Worm (Caenorhabditis elegans) whole organism, dauer: ENCODE data around the gene T10F2.2.

ENCODE experiments used
- unc-62 ChIP-seq: sonication (generic microtip); optimal IDR thresholded peaks from 2 replicates; lab custom pipeline; 2017; ENCODE audit warnings: missing biosample characterization, missing genetic modification reagents, missing genetic modification characterization

The T10F2.2 gene

DNA sequence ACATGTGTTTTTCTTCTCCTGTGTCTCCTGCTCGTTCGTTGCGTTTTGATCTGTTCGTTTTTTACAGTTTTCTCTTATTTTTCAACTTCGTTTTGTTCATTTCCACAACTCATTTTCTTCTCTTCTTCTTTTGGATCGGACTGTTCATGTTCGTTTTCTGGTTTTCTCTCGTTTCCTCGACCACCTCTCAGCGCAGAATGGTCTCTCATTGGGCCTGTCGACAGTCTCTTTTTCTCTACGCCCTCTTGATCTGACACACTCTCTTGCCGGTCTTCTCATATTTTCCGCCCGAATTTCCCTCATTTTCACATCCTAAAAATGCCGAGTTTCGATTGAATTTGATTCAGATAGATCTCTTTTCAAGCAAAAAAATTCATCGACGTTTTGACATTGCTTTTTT lies 16.5 kb upstream of the T10F2.2 start:
- no peak for TF ChIP-seq unc-62 (GFP tag; lab: Kevin White, UChicago)

DNA sequence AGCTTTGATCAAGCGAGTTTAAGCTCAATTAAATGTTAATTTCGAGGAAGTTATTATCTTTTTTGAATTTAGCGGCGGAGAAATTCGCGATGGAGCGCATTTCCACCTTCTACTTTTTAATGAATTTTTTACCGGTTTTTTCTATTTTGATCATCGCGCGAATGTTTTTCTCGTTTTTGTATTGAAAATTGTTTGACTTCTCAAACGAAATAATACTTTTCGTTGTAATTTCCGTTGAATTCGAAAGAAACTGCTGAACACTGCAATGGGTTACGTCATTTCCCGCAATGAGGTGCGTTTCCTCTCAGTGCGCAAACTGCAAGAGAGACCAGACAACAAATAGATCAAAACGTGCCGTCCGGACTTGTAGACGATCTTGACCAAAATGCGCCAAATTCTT lies 16.1 kb upstream of the T10F2.2 start:
- TF ChIP-seq unc-62 (GFP tag; lab: Kevin White, UChicago): no peak

DNA sequence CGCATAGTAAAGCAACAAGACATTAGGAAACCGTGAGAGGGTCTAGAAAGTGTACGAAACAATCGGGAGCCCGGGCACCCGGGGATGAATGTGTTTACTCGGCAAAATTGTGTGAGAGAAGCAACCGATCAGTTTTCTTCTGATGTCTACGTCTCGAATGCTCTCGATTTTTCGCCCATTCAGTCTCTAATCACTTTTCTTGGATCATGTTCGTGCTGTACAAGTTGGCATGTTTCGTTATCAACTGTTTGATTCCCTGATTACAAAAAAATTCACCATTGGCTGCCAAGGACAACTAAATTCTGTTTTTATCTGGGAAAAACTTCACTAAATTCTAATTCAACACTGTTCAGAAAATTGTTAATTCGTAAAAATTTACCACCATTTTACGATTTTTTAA lies 15.5 kb upstream of the T10F2.2 start:
- no peak for TF ChIP-seq unc-62 (GFP tag; lab: Kevin White, UChicago)

DNA sequence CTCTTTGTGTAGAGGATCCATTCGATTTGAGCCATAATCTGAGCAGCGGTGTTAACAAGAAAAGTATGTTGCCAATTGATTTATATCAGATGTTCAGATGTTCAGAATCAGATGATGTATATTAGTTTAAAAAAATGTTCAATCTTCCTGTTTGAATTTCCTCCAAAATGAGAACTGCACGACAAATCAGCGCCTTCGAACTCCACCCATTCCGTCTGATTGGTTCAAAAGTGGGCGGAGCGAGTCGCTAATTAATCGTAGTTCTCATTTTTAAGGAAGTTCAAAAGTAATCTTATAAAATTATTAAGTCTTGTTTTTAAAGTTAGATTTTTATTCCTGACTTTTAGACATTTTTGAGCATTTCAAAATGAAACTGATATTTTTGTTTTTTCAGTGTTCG lies 14.1 kb upstream of the T10F2.2 start:
- no peak for TF ChIP-seq unc-62 (GFP tag; lab: Kevin White, UChicago)

DNA sequence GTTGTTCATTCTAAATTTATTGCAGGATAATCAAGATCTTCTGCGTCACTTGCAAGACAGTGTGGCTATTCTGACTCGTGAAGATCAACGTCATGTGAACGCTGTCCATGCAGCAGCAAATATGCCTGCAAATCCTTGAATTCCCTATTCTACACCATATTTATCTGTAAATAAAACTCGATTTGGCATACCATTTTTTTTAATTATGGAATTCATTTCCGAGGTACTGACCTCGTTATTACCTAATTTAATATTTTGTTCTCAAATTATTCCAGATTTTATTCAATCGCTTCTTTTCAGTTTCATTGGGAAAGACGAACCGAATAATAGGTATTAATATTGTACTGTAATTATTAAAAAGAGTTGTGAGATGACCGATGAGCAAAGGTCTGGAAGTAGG lies 8.5 kb upstream of the T10F2.2 start, which contains the start of gene cid-1:
cid-1 (plus strand) TSS at position 301 of the 400 bp plus-strand sequence.
- no peak for TF ChIP-seq unc-62 (GFP tag; lab: Kevin White, UChicago)

DNA sequence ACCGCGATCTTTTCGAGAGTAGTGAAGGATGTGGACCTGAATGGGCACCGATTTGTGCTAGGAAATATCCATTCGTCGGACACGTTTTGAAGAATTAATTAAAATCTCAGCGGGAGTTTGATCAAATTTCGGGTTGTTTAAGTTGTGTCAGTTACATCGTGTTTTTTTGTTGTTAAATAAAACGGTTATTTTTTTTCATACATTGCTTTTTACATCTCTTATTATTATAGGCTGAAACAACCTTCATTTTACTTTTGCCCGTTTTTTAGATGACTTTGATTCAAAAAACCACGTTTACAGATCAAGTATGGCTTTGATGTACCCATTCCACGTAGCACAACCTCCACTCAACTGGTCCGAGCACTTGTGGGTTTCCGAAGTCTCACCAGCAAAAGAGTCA lies 8.0 kb upstream of the T10F2.2 start, which contains the start of gene emb-1:
emb-1 (plus strand) TSS at position 301 of the 400 bp plus-strand sequence.
- no peak for TF ChIP-seq unc-62 (GFP tag; lab: Kevin White, UChicago)

DNA sequence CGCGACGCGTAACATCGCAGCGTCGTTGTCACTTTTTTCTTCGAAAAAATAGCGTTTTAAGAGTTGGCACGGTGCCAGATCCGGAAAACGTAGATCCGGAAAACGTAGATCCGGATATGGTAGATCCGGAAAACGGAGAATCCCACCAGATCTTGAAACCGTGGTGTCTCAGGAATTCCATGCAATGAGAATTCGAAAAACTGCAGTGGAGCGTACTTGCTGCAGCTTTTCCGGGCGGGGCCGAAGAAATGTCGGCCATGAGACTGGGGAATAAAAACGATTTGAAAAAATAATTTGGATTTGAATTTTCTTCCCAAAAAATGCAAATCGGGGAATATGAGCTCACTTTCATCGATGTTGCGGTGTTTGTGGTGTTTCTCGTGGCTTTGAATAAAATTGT lies 7.4 kb upstream of the T10F2.2 start, which contains the start of gene K10D2.5:
K10D2.5 (plus strand) TSS at position 251 of the 400 bp plus-strand sequence.
- no peak for TF ChIP-seq unc-62 (GFP tag; lab: Kevin White, UChicago)

DNA sequence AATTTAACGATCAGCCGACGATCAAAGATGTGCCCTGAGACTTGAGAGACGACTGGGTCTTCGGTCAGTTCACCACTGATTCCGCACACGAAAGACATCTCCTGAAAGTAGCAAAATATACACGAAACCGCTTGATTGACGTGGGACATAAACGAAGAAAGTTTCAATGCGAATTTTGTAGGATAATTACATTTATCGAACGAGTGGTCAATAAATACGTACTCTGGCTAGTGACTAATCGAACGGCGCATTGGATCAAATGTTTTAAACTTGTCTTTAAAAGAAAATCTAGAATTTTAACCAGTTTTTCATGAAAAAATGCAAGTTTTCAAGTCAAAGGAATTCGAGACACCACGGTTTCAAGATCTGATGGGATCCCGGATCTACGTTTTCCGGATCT lies 6.8 kb upstream of the T10F2.2 start, which contains the start of gene prp-19:
prp-19 (minus strand) TSS at position 101 of the 400 bp plus-strand sequence.
- no peak for TF ChIP-seq unc-62 (GFP tag; lab: Kevin White, UChicago)

DNA sequence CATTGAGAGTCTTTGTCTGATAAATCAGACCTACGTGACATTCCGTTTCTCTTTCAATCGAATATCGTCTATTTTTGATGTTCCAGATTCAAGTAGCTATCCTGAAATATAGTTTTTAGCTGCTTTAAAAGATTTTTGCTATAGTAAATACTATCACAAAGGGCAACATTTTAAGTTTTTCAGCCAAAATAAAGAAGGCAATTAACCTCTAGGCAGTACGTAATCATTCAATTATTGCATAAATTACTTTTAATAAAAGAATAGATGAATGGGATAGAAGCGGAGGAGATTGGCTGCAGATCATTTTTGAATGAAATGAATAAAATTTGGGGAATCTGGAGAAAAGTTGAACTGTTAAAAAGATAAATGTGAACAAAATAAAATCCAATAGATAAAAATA lies 4.6 kb upstream of the T10F2.2 start, which contains the start of gene ulp-1:
ulp-1 (minus strand) TSS at position 101 of the 400 bp plus-strand sequence.
- no peak for TF ChIP-seq unc-62 (GFP tag; lab: Kevin White, UChicago)

DNA sequence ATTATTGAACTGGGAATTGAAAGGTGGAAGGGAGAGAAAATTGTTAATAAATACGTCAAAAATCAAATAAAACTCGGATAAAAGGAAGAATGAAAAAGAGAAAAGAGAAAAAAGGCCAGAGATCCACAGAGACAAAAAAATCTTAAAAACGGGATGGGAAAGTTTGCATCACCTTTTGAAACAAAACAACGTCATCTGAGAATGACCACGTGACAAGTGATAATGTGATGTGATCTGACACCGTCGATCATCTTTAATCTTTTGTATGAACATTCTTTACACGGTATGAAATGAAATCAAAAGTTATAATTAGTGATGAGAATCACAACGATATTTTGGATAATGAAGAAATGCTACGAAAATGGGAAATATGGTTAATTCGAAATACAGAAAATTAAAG lies 634 bp upstream of the T10F2.2 start:
- no peak for TF ChIP-seq unc-62 (GFP tag; lab: Kevin White, UChicago)

DNA sequence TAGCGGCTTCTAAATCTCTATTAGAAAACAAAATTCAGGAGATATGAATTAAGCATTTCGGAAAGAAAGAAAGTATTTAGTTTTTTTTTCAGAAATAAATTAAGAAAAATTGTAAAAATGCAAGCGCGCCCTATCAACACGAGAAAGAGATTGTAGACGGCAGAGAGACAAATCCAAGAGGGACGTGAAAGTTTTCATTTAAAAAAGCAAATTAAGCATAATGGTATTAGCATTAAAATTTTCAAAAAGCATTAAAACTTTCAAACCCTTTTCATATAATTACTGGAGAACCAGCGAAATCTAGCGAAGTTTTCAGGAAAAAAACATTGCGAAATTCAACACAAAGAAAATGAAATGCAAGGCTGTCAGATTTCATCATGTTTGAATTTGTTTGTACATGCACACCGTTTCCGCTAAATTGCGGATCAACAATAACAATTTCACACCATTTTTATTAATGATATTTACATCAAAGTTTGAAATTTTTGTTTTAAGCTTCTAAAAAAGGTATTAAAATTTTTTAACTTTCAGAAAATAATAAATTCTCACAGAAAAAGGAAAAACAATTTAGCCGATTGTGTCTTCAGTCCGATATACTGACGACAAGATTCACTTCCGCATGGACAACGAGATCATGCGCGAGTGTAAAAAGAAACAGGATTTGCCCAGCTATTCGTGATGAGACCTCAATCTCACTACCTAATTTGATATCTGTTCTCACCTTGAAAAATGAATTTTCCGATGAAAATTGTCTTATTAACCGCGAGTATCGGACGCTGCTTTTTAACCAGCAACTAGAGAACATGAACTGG lies 2.1 kb downstream of the T10F2.2 start, which contains the start of gene gars-1:
gars-1 (minus strand) TSS at position 808 of the 812 bp plus-strand sequence.
- no peak for TF ChIP-seq unc-62 (GFP tag; lab: Kevin White, UChicago)

DNA sequence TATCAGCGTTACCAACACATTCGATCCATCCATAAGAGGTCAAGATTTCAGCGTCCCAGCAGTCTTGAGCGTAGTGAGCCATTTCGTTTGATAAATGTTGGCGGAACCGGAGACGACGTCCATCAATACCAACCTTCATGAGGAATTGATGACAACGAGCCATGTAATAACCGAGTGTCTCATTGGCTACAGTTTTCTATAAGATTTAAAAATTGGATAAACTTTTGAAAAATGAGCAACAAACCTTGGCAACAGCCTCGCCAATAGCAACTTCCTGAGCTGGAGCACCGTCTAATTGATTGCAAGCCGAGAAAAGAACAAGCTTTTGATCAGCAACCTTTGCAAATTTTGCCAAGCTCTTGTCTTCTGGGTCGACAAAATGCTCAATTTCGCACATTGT lies 4.3 kb downstream of the T10F2.2 start:
- no peak for TF ChIP-seq unc-62 (GFP tag; lab: Kevin White, UChicago)

DNA sequence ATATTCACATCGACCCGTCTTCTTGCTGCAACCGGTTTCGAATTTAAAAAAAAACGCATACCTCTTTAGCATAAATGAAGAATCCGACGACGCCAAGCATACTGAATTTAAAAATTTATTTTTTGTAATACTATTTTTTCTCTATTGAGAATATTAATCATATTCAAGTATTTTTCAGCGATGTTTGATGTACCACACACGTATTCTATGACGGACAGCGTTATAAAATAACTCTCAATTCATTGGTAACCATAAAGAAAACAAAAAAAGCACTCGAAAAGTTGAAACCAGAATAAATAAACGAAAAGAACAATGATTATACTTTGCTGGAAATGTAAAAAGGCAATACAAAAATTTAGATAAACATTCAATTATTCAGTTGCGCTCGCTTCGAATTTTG lies 5.6 kb downstream of the T10F2.2 start, which contains the start of gene T10F2.5:
T10F2.5 (minus strand) TSS at position 101 of the 400 bp plus-strand sequence.
- no peak for TF ChIP-seq unc-62 (GFP tag; lab: Kevin White, UChicago)

DNA sequence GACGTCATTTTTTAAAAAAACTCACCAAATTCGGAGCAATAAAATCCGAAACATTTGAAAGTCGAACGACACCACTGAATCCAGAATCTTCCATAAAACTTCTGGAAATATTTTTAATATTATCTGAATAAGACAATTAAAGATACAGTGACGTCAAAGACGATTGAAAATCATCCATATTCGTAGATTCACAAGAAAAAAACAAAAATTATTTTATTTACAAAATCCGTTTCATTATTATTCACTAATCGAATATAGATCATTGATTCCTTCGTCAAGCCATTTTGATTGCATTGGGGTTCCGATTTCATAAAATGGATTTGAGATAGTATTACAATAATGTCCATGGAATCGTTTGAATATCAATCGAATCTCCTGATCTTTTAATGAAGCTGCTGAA lies 6.4 kb downstream of the T10F2.2 start, which contains the start of gene oxy-4:
oxy-4 (minus strand) TSS at position 101 of the 400 bp plus-strand sequence.
- no peak for TF ChIP-seq unc-62 (GFP tag; lab: Kevin White, UChicago)

DNA sequence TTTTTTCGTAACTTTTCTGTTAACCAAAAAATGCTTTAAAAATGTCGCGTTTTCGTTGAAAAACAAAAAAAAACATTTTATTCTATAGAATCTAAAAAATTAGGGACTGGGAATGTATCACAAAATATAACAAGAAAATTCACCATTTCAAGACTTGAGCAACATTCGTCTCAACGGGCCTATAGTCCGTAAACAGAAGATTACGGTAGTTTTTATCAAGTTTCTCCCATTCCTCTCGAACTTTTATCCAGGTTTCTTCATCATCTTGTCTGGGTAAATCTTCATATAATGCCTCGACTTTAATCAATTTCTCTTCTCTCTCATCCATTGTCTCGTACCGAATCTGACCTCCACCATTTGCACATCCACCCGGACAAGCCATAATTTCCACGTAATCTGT lies 9.7 kb downstream of the T10F2.2 start:
- no peak for TF ChIP-seq unc-62 (GFP tag; lab: Kevin White, UChicago)

DNA sequence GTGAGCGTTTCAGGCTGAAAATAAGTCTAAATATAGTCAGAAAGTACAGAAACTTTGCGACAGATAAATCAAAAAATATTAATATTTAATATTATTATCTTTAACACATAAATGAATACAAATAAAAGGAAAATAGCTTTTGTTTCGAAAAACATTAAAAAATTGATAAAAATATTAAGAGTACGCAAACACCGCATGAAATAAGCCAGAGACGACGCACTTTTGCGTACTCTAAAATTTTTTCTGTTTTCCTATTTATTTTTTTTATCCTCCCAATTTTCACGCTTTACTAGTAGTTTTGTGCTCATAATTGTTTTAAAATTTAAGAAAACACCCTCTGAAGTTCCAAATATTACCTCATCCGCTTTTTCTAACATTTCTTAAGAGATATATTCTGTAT lies 12.0 kb downstream of the T10F2.2 start, which contains the start of the genes rbm-42 and grwd-1:
rbm-42 (minus strand) TSS at position 93 of the 400 bp plus-strand sequence.
grwd-1 (plus strand) TSS at position 328 of the 400 bp plus-strand sequence.
- no peak for TF ChIP-seq unc-62 (GFP tag; lab: Kevin White, UChicago)
